Fruit fly (Drosophila melanogaster) whole organism, embryonic: ENCODE results near the gene VhaAC45RP.
A peak's percentile ranks its signal among the peaks of the same experiment; 100 is the strongest.

Experiments used
- ATbp ChIP-seq: fragments of 200-800 bp; sonication (Bioruptor generic); optimal IDR thresholded peaks from 2 replicates; lab custom pipeline; 2017; ENCODE audit warnings: missing biosample characterization, mild to moderate bottlenecking, missing genetic modification characterization, missing genetic modification reagents
- Adf1 ChIP-seq: fragments of 200-800 bp; sonication (Bioruptor generic); IDR thresholded peaks from 2 replicates; pipeline ENCODE4 v1.3.6; 2022; ENCODE audit warnings: missing biosample characterization, missing genetic modification characterization
- Awh ChIP-seq: fragments of 200-800 bp; sonication (Bioruptor generic); IDR thresholded peaks from 2 replicates; pipeline ENCODE4, ENCODE4 v1.3.6; 2022; ENCODE audit warnings: missing biosample characterization, missing genetic modification characterization
- CG12299 ChIP-seq: fragments of 200-800 bp; sonication (Bioruptor generic); optimal IDR thresholded peaks from 2 replicates; lab custom pipeline; 2018; ENCODE audit warnings: missing biosample characterization, mild to moderate bottlenecking, missing genetic modification characterization
- CG14860 ChIP-seq: fragments of 200-800 bp; sonication (Bioruptor generic); IDR thresholded peaks from 3 replicates; pipeline ENCODE4 v1.3.6; 2022; ENCODE audit warnings: missing biosample characterization, missing genetic modification characterization; ENCODE audit not compliant: partially characterized antibody
- CG1603 ChIP-seq: fragments of 200-800 bp; sonication (Bioruptor generic); optimal IDR thresholded peaks from 2 replicates; lab custom pipeline; 2019; ENCODE audit warnings: missing biosample characterization, mild to moderate bottlenecking, missing genetic modification characterization, moderate library complexity
- CG17568 ChIP-seq: fragments of 200-800 bp; sonication (Bioruptor generic); optimal IDR thresholded peaks from 2 replicates; lab custom pipeline; 2018; ENCODE audit warnings: missing biosample characterization, mild to moderate bottlenecking, missing genetic modification characterization, moderate library complexity
- CG34376 ChIP-seq: fragments of 200-800 bp; sonication (Bioruptor generic); optimal IDR thresholded peaks from 2 replicates; lab custom pipeline; 2018; ENCODE audit warnings: missing biosample characterization, mild to moderate bottlenecking, missing genetic modification characterization
- CG4820 ChIP-seq: fragments of 200-800 bp; sonication (Bioruptor generic); optimal IDR thresholded peaks from 3 replicates; lab custom pipeline; 2016; ENCODE audit warnings: missing biosample characterization, missing genetic modification characterization
- CG7271 ChIP-seq: fragments of 200-800 bp; sonication (Bioruptor generic); optimal IDR thresholded peaks from 2 replicates; lab custom pipeline; 2018; ENCODE audit warnings: missing biosample characterization, mild to moderate bottlenecking, missing genetic modification characterization, moderate library complexity
- CG8924 ChIP-seq: fragments of 200-800 bp; optimal IDR thresholded peaks from 3 replicates; lab custom pipeline; 2019; ENCODE audit warnings: missing biosample characterization, mild to moderate bottlenecking, missing genetic modification characterization, moderate library complexity
- CG9437 ChIP-seq: fragments of 200-800 bp; sonication (Bioruptor generic); optimal IDR thresholded peaks from 2 replicates; lab custom pipeline; 2018; ENCODE audit warnings: missing biosample characterization, mild to moderate bottlenecking, missing genetic modification characterization
- CG9817 ChIP-seq: fragments of 200-800 bp; sonication (Bioruptor generic); optimal IDR thresholded peaks from 2 replicates; lab custom pipeline; 2018; ENCODE audit warnings: missing biosample characterization, mild to moderate bottlenecking, missing genetic modification characterization, moderate library complexity
- D19A ChIP-seq: fragments of 200-800 bp; optimal IDR thresholded peaks from 3 replicates; lab custom pipeline; 2019; ENCODE audit warnings: missing biosample characterization, mild to moderate bottlenecking, missing genetic modification characterization, moderate library complexity
- Dip2 ChIP-seq: fragments of 200-800 bp; sonication (Bioruptor generic); IDR thresholded peaks from 2 replicates; pipeline ENCODE4 v1.3.6; 2022; ENCODE audit warnings: missing biosample characterization, missing genetic modification characterization
- Dip3 ChIP-seq: fragments of 200-800 bp; sonication (Bioruptor generic); optimal IDR thresholded peaks from 3 replicates; lab custom pipeline; 2016; ENCODE audit warnings: missing biosample characterization, missing genetic modification characterization
- Doc2 ChIP-seq: fragments of 200-800 bp; sonication (Bioruptor generic); IDR thresholded peaks from 2 replicates; pipeline ENCODE4 v1.3.6; 2022; ENCODE audit warnings: missing biosample characterization, missing genetic modification characterization
- GATAe ChIP-seq: fragments of 200-800 bp; sonication (Bioruptor generic); conservative IDR thresholded peaks from 2 replicates; pipeline ENCODE4 v1.3.6; 2022; ENCODE audit warnings: missing biosample characterization, missing genetic modification characterization
- Gsc ChIP-seq: fragments of 200-800 bp; sonication (Bioruptor generic); IDR thresholded peaks from 2 replicates; pipeline ENCODE4 v1.3.6; 2022; ENCODE audit warnings: missing biosample characterization, missing genetic modification characterization
- HHEX ChIP-seq: fragments of 200-800 bp; sonication (Bioruptor generic); optimal IDR thresholded peaks from 3 replicates; lab custom pipeline; 2017; ENCODE audit warnings: missing biosample characterization, mild to moderate bottlenecking, missing genetic modification characterization, missing genetic modification reagents
- Lim3 ChIP-seq: fragments of 200-800 bp; sonication (Bioruptor generic); IDR thresholded peaks from 2 replicates; pipeline ENCODE4 v1.3.6; 2022; ENCODE audit warnings: missing biosample characterization, missing genetic modification characterization
- Oaz ChIP-seq: fragments of 200-800 bp; sonication (Bioruptor generic); IDR thresholded peaks from 2 replicates; pipeline ENCODE4 v1.3.6; 2022; ENCODE audit warnings: missing biosample characterization, missing genetic modification characterization
- Sox102F ChIP-seq: fragments of 200-800 bp; sonication (Bioruptor generic); optimal IDR thresholded peaks from 2 replicates; lab custom pipeline; 2018; ENCODE audit warnings: missing biosample characterization, mild to moderate bottlenecking, missing genetic modification characterization, moderate library complexity
- ac ChIP-seq: fragments of 200-800 bp; sonication (Bioruptor generic); optimal IDR thresholded peaks from 3 replicates; lab custom pipeline; 2017; ENCODE audit warnings: missing biosample characterization, mild to moderate bottlenecking, missing genetic modification characterization
- bab2 ChIP-seq: fragments of 200-800 bp; sonication (Bioruptor generic); optimal IDR thresholded peaks from 2 replicates; lab custom pipeline; 2016; ENCODE audit warnings: missing biosample characterization, missing genetic modification characterization
- btn ChIP-seq: fragments of 200-800 bp; sonication (Bioruptor generic); optimal IDR thresholded peaks from 2 replicates; lab custom pipeline; 2016; ENCODE audit warnings: missing biosample characterization, missing genetic modification characterization
- corto ChIP-seq: fragments of 200-800 bp; sonication (Bioruptor generic); optimal IDR thresholded peaks from 2 replicates; lab custom pipeline; 2016; ENCODE audit warnings: missing biosample characterization, mild to moderate bottlenecking, missing genetic modification characterization, moderate library complexity
- crc ChIP-seq: fragments of 200-800 bp; sonication (Bioruptor generic); optimal IDR thresholded peaks from 2 replicates; lab custom pipeline; 2016; ENCODE audit warnings: missing biosample characterization, missing genetic modification characterization
- dimm ChIP-seq: fragments of 200-800 bp; sonication (Bioruptor generic); IDR thresholded peaks from 2 replicates; pipeline ENCODE4 v1.3.6; 2022; ENCODE audit warnings: missing biosample characterization, missing genetic modification characterization
- dmrt11E ChIP-seq: fragments of 200-800 bp; sonication (Bioruptor generic); optimal IDR thresholded peaks from 3 replicates; lab custom pipeline; 2018; ENCODE audit warnings: missing biosample characterization, mild to moderate bottlenecking, missing genetic modification characterization, moderate library complexity
- emc ChIP-seq: fragments of 200-800 bp; sonication (Bioruptor generic); optimal IDR thresholded peaks from 2 replicates; lab custom pipeline; 2016; ENCODE audit warnings: missing biosample characterization, missing genetic modification characterization
- ewg ChIP-seq: fragments of 200-800 bp; sonication (Bioruptor generic); optimal IDR thresholded peaks from 3 replicates; lab custom pipeline; 2017; ENCODE audit warnings: mild to moderate bottlenecking, missing biosample characterization, missing genetic modification reagents, missing genetic modification characterization
- exex ChIP-seq: fragments of 200-800 bp; sonication (Bioruptor generic); optimal IDR thresholded peaks from 4 replicates; lab custom pipeline; 2018; ENCODE audit warnings: missing biosample characterization, mild to moderate bottlenecking, missing genetic modification characterization, moderate library complexity
- gcm2 ChIP-seq: fragments of 200-800 bp; sonication (Bioruptor generic); optimal IDR thresholded peaks from 2 replicates; lab custom pipeline; 2016; ENCODE audit warnings: missing biosample characterization, missing genetic modification characterization
- hb ChIP-seq: fragments of 200-800 bp; sonication (Bioruptor generic); IDR thresholded peaks from 3 replicates; pipeline ENCODE4 v1.3.6; 2022; ENCODE audit warnings: missing biosample characterization, missing genetic modification characterization; ENCODE audit not compliant: partially characterized antibody
- kah ChIP-seq: fragments of 200-800 bp; sonication (Bioruptor generic); optimal IDR thresholded peaks from 2 replicates; lab custom pipeline; 2018; ENCODE audit warnings: missing biosample characterization, mild to moderate bottlenecking, missing genetic modification characterization
- lbe ChIP-seq: fragments of 200-800 bp; sonication (Bioruptor generic); optimal IDR thresholded peaks from 2 replicates; lab custom pipeline; 2016; ENCODE audit warnings: missing biosample characterization, mild to moderate bottlenecking, missing genetic modification characterization
- maf-S ChIP-seq: fragments of 200-800 bp; sonication (Bioruptor generic); optimal IDR thresholded peaks from 2 replicates; lab custom pipeline; 2016; ENCODE audit warnings: missing biosample characterization, missing genetic modification characterization
- pnt ChIP-seq: fragments of 200-800 bp; sonication (Bioruptor generic); optimal IDR thresholded peaks from 3 replicates; lab custom pipeline; 2016; ENCODE audit warnings: missing biosample characterization, missing genetic modification characterization
- prd ChIP-seq, 3 experiments: fragments of >200 bp in 2 of 3; fragments of 200-800 bp in 1 of 3; sonication (Bioruptor generic) in 1 of 3; optimal IDR thresholded peaks in 2 of 3; IDR thresholded peaks in 1 of 3; 2 replicates in 2 of 3; 3 replicates in 1 of 3; pipeline versions ENCODE4 v1.3.6 to Lab custom; 2017 to 2022; ENCODE audit warnings: missing biosample characterization in 1 of 3, missing genetic modification characterization in 1 of 3
- scrt ChIP-seq: fragments of 200-800 bp; sonication (Bioruptor generic); optimal IDR thresholded peaks from 2 replicates; lab custom pipeline; 2018; ENCODE audit warnings: missing biosample characterization, mild to moderate bottlenecking, missing genetic modification characterization, moderate library complexity
- sna ChIP-seq: fragments of 200-800 bp; sonication (Bioruptor generic); IDR thresholded peaks from 2 replicates; pipeline ENCODE4 v1.3.6; 2022; ENCODE audit warnings: missing biosample characterization, missing genetic modification characterization; ENCODE audit not compliant: partially characterized antibody
- sr ChIP-seq: fragments of 200-800 bp; sonication (Bioruptor generic); IDR thresholded peaks from 3 replicates; pipeline ENCODE4 v1.3.6; 2022; ENCODE audit warnings: missing biosample characterization, missing genetic modification characterization
- sug ChIP-seq: fragments of 200-800 bp; optimal IDR thresholded peaks from 2 replicates; lab custom pipeline; 2019; ENCODE audit warnings: missing biosample characterization, mild to moderate bottlenecking, missing genetic modification characterization, moderate library complexity
- usp ChIP-seq: fragments of >200 bp; optimal IDR thresholded peaks from 2 replicates; lab custom pipeline; 2017; ENCODE audit warnings: missing biosample characterization, missing genetic modification characterization
- wor ChIP-seq: fragments of 200-800 bp; sonication (Bioruptor generic); IDR thresholded peaks from 2 replicates; pipeline ENCODE4 v1.3.6; 2022; ENCODE audit warnings: missing biosample characterization, missing genetic modification characterization
- yki ChIP-seq: fragments of >200 bp; optimal IDR thresholded peaks from 3 replicates; lab custom pipeline; 2018
- z ChIP-seq: fragments of 200-800 bp; sonication (Bioruptor generic); IDR thresholded peaks from 3 replicates; pipeline ENCODE4 v1.3.6; 2022; ENCODE audit warnings: missing biosample characterization, missing genetic modification characterization

The VhaAC45RP gene

DNA sequence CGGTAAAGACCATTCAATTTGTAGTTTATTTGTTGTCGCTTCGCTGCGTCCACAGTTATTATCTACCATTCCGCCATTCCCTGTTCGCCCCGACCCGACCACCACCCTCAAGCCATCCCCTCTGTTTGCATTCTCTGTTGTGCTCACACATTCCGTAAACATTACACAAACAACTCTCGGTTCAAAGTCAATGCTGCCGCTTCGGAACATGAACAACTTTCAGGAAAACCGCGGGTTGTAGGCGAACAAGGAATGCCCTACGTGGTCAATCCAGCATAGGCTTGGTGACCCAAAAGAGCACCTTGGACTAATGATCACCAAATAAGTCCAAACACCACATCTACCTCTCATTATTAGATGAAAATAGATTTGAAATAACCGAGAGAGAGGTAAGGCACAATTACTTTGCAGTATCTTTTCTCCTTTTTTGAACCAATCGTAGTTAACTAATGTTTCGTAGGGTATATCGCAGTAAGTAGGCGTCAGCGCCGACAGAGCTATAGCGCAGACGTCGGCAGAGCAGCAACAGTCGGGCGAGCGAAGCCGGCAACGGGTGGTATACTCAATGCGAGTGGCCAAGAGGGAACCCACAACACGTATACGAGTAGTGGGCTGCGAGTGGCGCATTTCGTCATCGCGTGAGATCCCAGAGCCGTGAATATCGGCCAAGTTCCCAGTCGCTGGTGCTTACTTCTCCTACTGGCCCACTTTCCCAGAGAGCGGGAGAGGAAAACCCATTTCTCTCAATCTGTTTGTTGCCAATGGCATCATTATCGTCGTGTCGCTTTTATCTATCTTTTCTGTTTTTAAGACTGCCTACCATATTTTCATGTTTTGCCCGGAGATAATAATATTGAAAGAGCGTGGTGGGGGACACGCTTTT, 37.1 kb upstream of the VhaAC45RP start (continued):
- TF ChIP-seq wor (GFP tag; lab: Robert Waterston, UW), result peak; percentile 92
- TF ChIP-seq Oaz (GFP tag; lab: Robert Waterston, UW), result peak; percentile 94
- TF ChIP-seq dmrt11E (tag; lab: Kevin White, UChicago), result peak; percentile 71
- peak; percentile 97 for TF ChIP-seq pnt (GFP tag; lab: Kevin White, UChicago)
- peak; percentile 85 for TF ChIP-seq exex (tag; lab: Kevin White, UChicago)
- TF ChIP-seq maf-S (GFP tag; lab: Kevin White, UChicago), result peak; percentile 92
- TF ChIP-seq CG9817, result peak; percentile 90
- TF ChIP-seq D19A, result peak; percentile 99
- TF ChIP-seq CG34376 (GFP tag; lab: Kevin White, UChicago), result peak; percentile 87
- peak; percentile 82; the same call in 1 of the 2 replicates for TF ChIP-seq Gsc (GFP tag; lab: Robert Waterston, UW)
- no peak for TF ChIP-seq CG14860 (GFP tag; lab: Robert Waterston, UW)
- peak; percentile 94 for TF ChIP-seq Sox102F (GFP tag; lab: Kevin White, UChicago)
- TF ChIP-seq emc (GFP tag; lab: Kevin White, UChicago), result peak; percentile 97
- peak; percentile 97 for TF ChIP-seq scrt (GFP tag; lab: Kevin White, UChicago)
- TF ChIP-seq CG4820 (GFP tag; lab: Kevin White, UChicago), result peak; percentile 97
- no peak for TF ChIP-seq ac (GFP tag; lab: Kevin White, UChicago)
- TF ChIP-seq CG17568, result peak; percentile 74
- TF ChIP-seq prd (optimal IDR thresholded peaks at IDR 0.05; lab: Kevin White, UChicago), result no peak
- peak; percentile 95 for TF ChIP-seq prd (GFP tag; IDR thresholded peaks at IDR 0.05; lab: Robert Waterston, UW)
- peak; percentile 96 for TF ChIP-seq CG1603 (tag; lab: Kevin White, UChicago)
- 0 out of 2 replicates have a peak, but pooled peaks have one; percentile 23 for TF ChIP-seq sna (GFP tag; lab: Robert Waterston, UW)
- TF ChIP-seq usp, result no peak
- peak; percentile 94 for TF ChIP-seq dimm (GFP tag; lab: Robert Waterston, UW)
- no peak for TF ChIP-seq lbe (GFP tag; lab: Kevin White, UChicago)
- TF ChIP-seq ewg (GFP tag; lab: Kevin White, UChicago), result peak; percentile 82
- peak; percentile 56 for TF ChIP-seq CG7271 (tag; lab: Kevin White, UChicago)
- peak; percentile 66 for TF ChIP-seq gcm2 (GFP tag; lab: Kevin White, UChicago)
- peak; percentile 95 for TF ChIP-seq Lim3 (GFP tag; lab: Robert Waterston, UW)
- no peak for TF ChIP-seq yki
- no peak for TF ChIP-seq corto (GFP tag; lab: Kevin White, UChicago)
- peak; percentile 98 for TF ChIP-seq Dip3 (GFP tag; lab: Kevin White, UChicago)
- peak; percentile 90 for TF ChIP-seq Awh (GFP tag; lab: Robert Waterston, UW)
- TF ChIP-seq z (GFP tag; lab: Robert Waterston, UW), result peak; percentile 66; the same call in 1 of the 3 replicates
- peak; percentile 94 for TF ChIP-seq ATbp
- peak; percentile 90 for TF ChIP-seq sug (tag; lab: Kevin White, UChicago)
- TF ChIP-seq sr (GFP tag; lab: Robert Waterston, UW), result peak; percentile 44; the same call in 2 of the 3 replicates
- TF ChIP-seq CG8924 (tag; lab: Kevin White, UChicago), result peak; percentile 97
- peak; percentile 84 for TF ChIP-seq CG9437 (GFP tag; lab: Kevin White, UChicago)
- TF ChIP-seq GATAe (GFP tag; lab: Robert Waterston, UW), result peak; percentile 77
- peak; percentile 96 for TF ChIP-seq HHEX (GFP tag; lab: Kevin White, UChicago)
- TF ChIP-seq bab2 (GFP tag; lab: Kevin White, UChicago), result peak; percentile 99
- TF ChIP-seq Dip2 (GFP tag; lab: Robert Waterston, UW), result no peak; the same call in 1 of the 2 replicates
- peak; percentile 97 for TF ChIP-seq btn (GFP tag; lab: Kevin White, UChicago)
- TF ChIP-seq crc, result peak; percentile 95
- no peak for TF ChIP-seq hb (GFP tag; lab: Robert Waterston, UW)
- peak; percentile 82 for TF ChIP-seq CG12299 (tag; lab: Kevin White, UChicago)
- TF ChIP-seq Adf1 (GFP tag; lab: Robert Waterston, UW), result peak; percentile 99
- 0 out of 2 replicates have a peak, but pooled peaks have one; percentile 54 for TF ChIP-seq Doc2 (GFP tag; lab: Robert Waterston, UW)
- TF ChIP-seq kah, result peak; percentile 85
